Worm (Caenorhabditis elegans) whole organism, L4/young adult: ENCODE results near the gene T22F3.10.

Source experiments
- W03F9.2 ChIP-seq: fragments of 150-350 bp; optimal IDR thresholded peaks from 2 replicates; lab custom pipeline; 2014; ENCODE audit warnings: missing biosample characterization, missing genetic modification characterization
- dao-5 ChIP-seq: sonication (generic microtip); optimal IDR thresholded peaks from 2 replicates; lab custom pipeline; 2016; ENCODE audit warnings: missing genotype, missing genetic modification characterization, moderate library complexity, missing compliant biosample characterization

DNA sequence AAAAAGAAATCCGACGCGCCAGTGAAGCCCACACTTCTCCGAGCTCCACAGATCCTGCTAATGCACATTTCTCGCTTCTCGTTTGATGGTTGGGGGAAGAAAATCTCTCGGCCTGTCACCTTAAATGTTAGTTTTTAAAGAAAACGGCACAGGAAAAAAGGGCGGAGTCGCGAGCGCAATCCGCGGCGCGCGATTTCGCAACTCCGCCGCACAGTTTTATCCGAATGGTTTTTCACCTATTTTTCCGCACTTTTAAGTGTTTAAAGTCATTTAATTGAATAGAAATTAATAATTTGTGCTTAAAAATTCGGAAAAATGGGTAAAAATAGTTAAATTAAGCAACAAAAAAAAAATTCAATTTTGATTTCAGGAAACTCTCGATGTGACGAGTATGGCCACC, 23.9 kb downstream of the T22F3.10 start:
- TF ChIP-seq W03F9.2 (tag; lab: Kevin White, UChicago), result no peak
- TF ChIP-seq dao-5, result no peak
